Fruit fly (Drosophila melanogaster) whole organism, adult: ENCODE measurements around the gene CG18265.

Experiments
- CG12768 ChIP-seq: fragments of 200-800 bp; sonication (Bioruptor generic); optimal IDR thresholded peaks from 2 replicates; lab custom pipeline; 2017; ENCODE audit warnings: missing biosample characterization, missing genetic modification characterization, mild to moderate bottlenecking, moderate library complexity, missing genetic modification reagents
- CG14711 ChIP-seq: fragments of 200-800 bp; sonication (Bioruptor generic); optimal IDR thresholded peaks from 2 replicates; lab custom pipeline; 2018; ENCODE audit warnings: missing biosample characterization, mild to moderate bottlenecking, missing genetic modification characterization, moderate library complexity
- CG1620 ChIP-seq: fragments of 200-800 bp; sonication (Bioruptor generic); optimal IDR thresholded peaks from 2 replicates; lab custom pipeline; 2016; ENCODE audit warnings: missing biosample characterization, missing genetic modification characterization
- CG5204 ChIP-seq: fragments of 200-800 bp; sonication (Bioruptor generic); optimal IDR thresholded peaks from 2 replicates; lab custom pipeline; 2016; ENCODE audit warnings: missing biosample characterization, missing genetic modification characterization
- CG7045 ChIP-seq: fragments of 200-800 bp; sonication (Bioruptor generic); optimal IDR thresholded peaks from 2 replicates; lab custom pipeline; 2017; ENCODE audit warnings: missing biosample characterization, mild to moderate bottlenecking, missing genetic modification characterization
- Crg-1 ChIP-seq: fragments of 200-800 bp; sonication (Bioruptor generic); optimal IDR thresholded peaks from 2 replicates; lab custom pipeline; 2016; ENCODE audit warnings: missing biosample characterization, missing genetic modification characterization
- kay ChIP-seq: fragments of 200-800 bp; sonication (Bioruptor generic); peaks from one replicate; lab custom pipeline; 2016; ENCODE audit warnings: missing biosample characterization, missing genetic modification characterization, borderline replicate concordance
- ovo ChIP-seq: fragments of 200-800 bp; sonication (Bioruptor generic); optimal IDR thresholded peaks from 2 replicates; lab custom pipeline; 2016; ENCODE audit warnings: missing biosample characterization, missing genetic modification characterization
- toe ChIP-seq: fragments of 200-800 bp; sonication (Bioruptor generic); optimal IDR thresholded peaks from 2 replicates; lab custom pipeline; 2016; ENCODE audit warnings: missing biosample characterization, missing genetic modification characterization

- TF ChIP-seq Crg-1 (GFP tag; lab: Kevin White, UChicago) (no peak), CG14711 (tag; lab: Kevin White, UChicago) (no peak), ovo (GFP tag; lab: Kevin White, UChicago) (no peak), CG12768 (GFP tag; lab: Kevin White, UChicago) (no peak), CG1620 (GFP tag; lab: Kevin White, UChicago) (no peak), toe (GFP tag; lab: Kevin White, UChicago) (no peak), CG7045 (GFP tag; lab: Kevin White, UChicago) (no peak), kay (GFP tag; lab: Kevin White, UChicago) (no peak), CG5204 (GFP tag; lab: Kevin White, UChicago) (no peak)
These were observed 56.2 kb downstream of the CG18265 start for dm6 chr3L:17495266-17495961.
